Fruit fly (Drosophila melanogaster) whole organism, wandering third instar larva: ENCODE results near the gene Evi5.

Experiments used
- Abd-B ChIP-seq: fragments of >200 bp; optimal IDR thresholded peaks from 2 replicates; lab custom pipeline; 2017; ENCODE audit warnings: missing biosample characterization, missing genetic modification characterization
- CG32264 ChIP-seq: fragments of 200-800 bp; sonication (Bioruptor generic); optimal IDR thresholded peaks from 2 replicates; lab custom pipeline; 2016; ENCODE audit warnings: missing biosample characterization, missing genetic modification characterization
- CG9705 ChIP-seq: fragments of 200-800 bp; sonication (Bioruptor generic); optimal IDR thresholded peaks from 2 replicates; lab custom pipeline; 2018; ENCODE audit warnings: missing biosample characterization, mild to moderate bottlenecking, missing genetic modification characterization
- CrebA ChIP-seq: fragments of 200-800 bp; sonication (Bioruptor generic); optimal IDR thresholded peaks from 2 replicates; lab custom pipeline; 2016; ENCODE audit warnings: missing biosample characterization, mild to moderate bottlenecking, missing genetic modification characterization, borderline replicate concordance
- Dfd ChIP-seq: fragments of >200 bp; optimal IDR thresholded peaks from 2 replicates; lab custom pipeline; 2017; ENCODE audit warnings: missing biosample characterization, missing genetic modification characterization
- Dif ChIP-seq: fragments of 200-275, 200-300 bp; sonication (Bioruptor generic); optimal IDR thresholded peaks from 2 replicates; lab custom pipeline; 2018; ENCODE audit warnings: missing biosample characterization, missing genetic modification characterization; ENCODE audit not compliant: partially characterized antibody
- GATAd ChIP-seq: sonication (Bioruptor generic); optimal IDR thresholded peaks from 2 replicates; lab custom pipeline; 2016; ENCODE audit warnings: missing biosample characterization, missing genetic modification characterization
- HLH106 ChIP-seq: fragments of 200-800 bp; optimal IDR thresholded peaks from 3 replicates; lab custom pipeline; 2019; ENCODE audit warnings: missing biosample characterization, mild to moderate bottlenecking, missing genetic modification characterization, moderate library complexity
- Hnf4 ChIP-seq: fragments of 200-800 bp; sonication (Bioruptor generic); optimal IDR thresholded peaks from 2 replicates; lab custom pipeline; 2016; ENCODE audit warnings: missing biosample characterization, mild to moderate bottlenecking, missing genetic modification characterization
- Hr78 ChIP-seq: fragments of >200 bp; optimal IDR thresholded peaks from 2 replicates; lab custom pipeline; 2017; ENCODE audit warnings: missing biosample characterization, missing genetic modification characterization
- Hr83 ChIP-seq: fragments of 200-300 bp; sonication (Bioruptor generic); optimal IDR thresholded peaks from 2 replicates; lab custom pipeline; 2016; ENCODE audit warnings: missing biosample characterization, mild to moderate bottlenecking, missing genetic modification characterization, moderate library complexity; ENCODE audit not compliant: poor library complexity, severe bottlenecking
- Jra ChIP-seq: sonication (Bioruptor generic); optimal IDR thresholded peaks from 2 replicates; lab custom pipeline; 2016; ENCODE audit warnings: missing biosample characterization, missing genetic modification characterization
- Mio ChIP-seq: sonication (Bioruptor generic); optimal IDR thresholded peaks from 2 replicates; lab custom pipeline; 2016; ENCODE audit warnings: missing biosample characterization, missing genetic modification characterization
- Myc ChIP-seq: fragments of >200 bp; optimal IDR thresholded peaks from 2 replicates; lab custom pipeline; 2017
- N ChIP-seq: fragments of >200 bp; optimal IDR thresholded peaks from 2 replicates; lab custom pipeline; 2018; ENCODE audit warnings: missing biosample characterization, missing external identifiers, missing genetic modification characterization
- OdsH ChIP-seq: fragments of 200-800 bp; sonication (Bioruptor generic); optimal IDR thresholded peaks from 2 replicates; lab custom pipeline; 2016; ENCODE audit warnings: missing biosample characterization, mild to moderate bottlenecking, missing genetic modification characterization
- Rel ChIP-seq, 2 experiments: fragments of 200-800 bp; sonication (Bioruptor generic) in 1 of 2; optimal IDR thresholded peaks; 2 replicates in 1 of 2; 3 replicates in 1 of 2; lab custom pipeline; 2016 to 2019; ENCODE audit warnings: mild to moderate bottlenecking in 2 of 2, missing biosample characterization in 2 of 2, missing genetic modification characterization in 2 of 2, moderate library complexity in 1 of 2
- Sp1 ChIP-seq: fragments of 200-800 bp; sonication (Bioruptor generic); optimal IDR thresholded peaks from 3 replicates; lab custom pipeline; 2019; ENCODE audit warnings: missing biosample characterization, mild to moderate bottlenecking, missing genetic modification characterization, moderate library complexity
- Vsx2 ChIP-seq: fragments of 200-300, 225-300 bp; sonication (Bioruptor generic); optimal IDR thresholded peaks from 2 replicates; lab custom pipeline; 2018; ENCODE audit warnings: missing biosample characterization, missing genetic modification characterization; ENCODE audit not compliant: partially characterized antibody
- br ChIP-seq: fragments of 200-800 bp; sonication (Bioruptor generic); optimal IDR thresholded peaks from 2 replicates; lab custom pipeline; 2016; ENCODE audit warnings: missing biosample characterization, missing genetic modification characterization
- brk ChIP-seq: fragments of 200-800 bp; sonication (Bioruptor generic); optimal IDR thresholded peaks from 2 replicates; lab custom pipeline; 2016; ENCODE audit warnings: missing biosample characterization, mild to moderate bottlenecking, missing genetic modification characterization
- dl ChIP-seq, 2 experiments: fragments of 175-275, 200-275 bp in 1 of 2; fragments of 200-275 bp in 1 of 2; sonication (Bioruptor generic); optimal IDR thresholded peaks; lab custom pipeline; 2018; ENCODE audit warnings: mild to moderate bottlenecking in 2 of 2, missing biosample characterization in 2 of 2, missing genetic modification characterization in 2 of 2, moderate library complexity in 2 of 2; ENCODE audit not compliant: partially characterized antibody in 2 of 2, insufficient read depth in 1 of 2
- dmrt93B ChIP-seq: fragments of 200-800 bp; sonication (Bioruptor generic); optimal IDR thresholded peaks from 2 replicates; lab custom pipeline; 2018; ENCODE audit warnings: missing biosample characterization, mild to moderate bottlenecking, missing genetic modification characterization
- dsf ChIP-seq: sonication (Bioruptor generic); optimal IDR thresholded peaks from 2 replicates; lab custom pipeline; 2016; ENCODE audit warnings: missing biosample characterization, missing genetic modification characterization, borderline replicate concordance
- ey ChIP-seq: fragments of 200-800 bp; sonication (Bioruptor generic); optimal IDR thresholded peaks from 2 replicates; lab custom pipeline; 2016; ENCODE audit warnings: missing biosample characterization, missing genetic modification characterization
- foxo ChIP-seq, 2 experiments: fragments of 200-800 bp; sonication (Bioruptor generic); optimal IDR thresholded peaks; 2 replicates in 1 of 2; 3 replicates in 1 of 2; lab custom pipeline; 2016 to 2017; ENCODE audit warnings: missing biosample characterization in 2 of 2, missing genetic modification characterization in 2 of 2
- fru ChIP-seq: fragments of 200-800 bp; sonication (Bioruptor generic); optimal IDR thresholded peaks from 3 replicates; lab custom pipeline; 2016; ENCODE audit warnings: missing biosample characterization, mild to moderate bottlenecking, missing genetic modification characterization
- h ChIP-seq: fragments of 200-800 bp; sonication (Bioruptor generic); optimal IDR thresholded peaks from 3 replicates; lab custom pipeline; 2016; ENCODE audit warnings: missing biosample characterization, mild to moderate bottlenecking, missing genetic modification characterization
- jim ChIP-seq: fragments of 175-275, 200-325 bp; sonication (Bioruptor generic); optimal IDR thresholded peaks from 2 replicates; lab custom pipeline; 2016; ENCODE audit warnings: missing biosample characterization, mild to moderate bottlenecking, missing genetic modification characterization
- lola ChIP-seq: fragments of >200 bp; optimal IDR thresholded peaks from 2 replicates; lab custom pipeline; 2017; ENCODE audit warnings: missing biosample characterization, missing genetic modification characterization
- pan ChIP-seq: fragments of >200 bp; optimal IDR thresholded peaks from 2 replicates; lab custom pipeline; 2017
- psq ChIP-seq: fragments of 200-800 bp; sonication (Bioruptor generic); optimal IDR thresholded peaks from 3 replicates; lab custom pipeline; 2017; ENCODE audit warnings: missing biosample characterization, mild to moderate bottlenecking, missing genetic modification characterization, moderate library complexity
- rgr ChIP-seq: fragments of 200-800 bp; sonication (Bioruptor generic); optimal IDR thresholded peaks from 3 replicates; lab custom pipeline; 2016; ENCODE audit warnings: missing biosample characterization, mild to moderate bottlenecking, missing genetic modification characterization
- sage ChIP-seq: fragments of 200-800 bp; sonication (Bioruptor generic); optimal IDR thresholded peaks from 2 replicates; lab custom pipeline; 2016; ENCODE audit warnings: missing biosample characterization, mild to moderate bottlenecking, missing genetic modification characterization
- sv ChIP-seq: fragments of 200-800 bp; sonication (Bioruptor generic); optimal IDR thresholded peaks from 3 replicates; lab custom pipeline; 2016; ENCODE audit warnings: missing biosample characterization, missing genetic modification characterization
- tai ChIP-seq: sonication (Bioruptor generic); optimal IDR thresholded peaks from 2 replicates; lab custom pipeline; 2016; ENCODE audit warnings: missing biosample characterization, missing genetic modification characterization
- usp ChIP-seq: fragments of >200 bp; optimal IDR thresholded peaks from 2 replicates; lab custom pipeline; 2017; ENCODE audit warnings: missing biosample characterization, missing genetic modification characterization
- woc ChIP-seq: sonication (Bioruptor generic); optimal IDR thresholded peaks from 2 replicates; lab custom pipeline; 2016; ENCODE audit warnings: missing biosample characterization, mild to moderate bottlenecking, missing genetic modification characterization

Evi5 gene

DNA sequence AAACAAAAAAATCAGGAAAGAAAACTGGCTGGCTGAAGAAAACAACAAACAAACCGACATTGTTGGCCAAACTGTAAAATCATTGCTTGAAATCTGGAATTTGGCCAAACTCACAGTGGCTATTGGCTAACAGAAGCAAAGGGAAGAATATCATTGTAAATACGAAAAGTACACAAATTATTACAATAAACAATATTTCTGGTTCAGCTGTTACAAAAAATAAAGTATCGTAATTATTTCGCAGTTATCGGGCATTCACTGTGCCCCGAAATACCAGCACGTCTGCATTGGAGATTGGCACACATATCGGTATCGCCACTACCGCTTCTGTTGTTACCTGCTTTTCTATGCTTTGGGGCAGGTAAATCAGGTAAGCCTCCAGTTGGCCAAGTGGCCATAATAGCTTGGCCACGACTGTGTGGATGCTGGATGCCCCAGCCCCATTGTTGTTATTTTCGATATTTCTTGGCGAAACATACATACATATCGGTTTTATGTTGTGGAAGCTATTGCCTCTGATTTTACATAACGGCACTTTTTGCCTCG, 3.1 kb downstream of the Evi5 start:
- TF ChIP-seq foxo (GFP tag; optimal IDR thresholded peaks at IDR 0.05; lab: Kevin White, UChicago) = peak in 1 of 2 experiments; percentile 47
- TF ChIP-seq Hr83 (GFP tag; lab: Kevin White, UChicago) = no peak
- peak; percentile 32 for TF ChIP-seq ey (GFP tag; lab: Kevin White, UChicago)
- TF ChIP-seq HLH106 (tag; lab: Kevin White, UChicago) = peak; percentile 29
- TF ChIP-seq fru = peak; percentile 11
- TF ChIP-seq woc (GFP tag; lab: Kevin White, UChicago) = no peak
- TF ChIP-seq dmrt93B (GFP tag; lab: Kevin White, UChicago) = peak; percentile 4
- TF ChIP-seq br (GFP tag; lab: Kevin White, UChicago) = peak; percentile 26
- TF ChIP-seq h (GFP tag; lab: Kevin White, UChicago) = peak; percentile 65
- no peak for TF ChIP-seq Dif (GFP tag; lab: Kevin White, UChicago)
- TF ChIP-seq Hnf4 (GFP tag; lab: Kevin White, UChicago) = peak; percentile 61
- TF ChIP-seq rgr (GFP tag; lab: Kevin White, UChicago) = peak; percentile 49
- peak; percentile 8 for TF ChIP-seq OdsH (GFP tag; lab: Kevin White, UChicago)
- no peak for TF ChIP-seq usp (GFP tag; lab: Kevin White, UChicago)
- TF ChIP-seq CrebA (GFP tag; lab: Kevin White, UChicago) = no peak
- TF ChIP-seq Abd-B (GFP tag; lab: Kevin White, UChicago) = no peak
- no peak for TF ChIP-seq dsf (GFP tag; lab: Kevin White, UChicago)

DNA sequence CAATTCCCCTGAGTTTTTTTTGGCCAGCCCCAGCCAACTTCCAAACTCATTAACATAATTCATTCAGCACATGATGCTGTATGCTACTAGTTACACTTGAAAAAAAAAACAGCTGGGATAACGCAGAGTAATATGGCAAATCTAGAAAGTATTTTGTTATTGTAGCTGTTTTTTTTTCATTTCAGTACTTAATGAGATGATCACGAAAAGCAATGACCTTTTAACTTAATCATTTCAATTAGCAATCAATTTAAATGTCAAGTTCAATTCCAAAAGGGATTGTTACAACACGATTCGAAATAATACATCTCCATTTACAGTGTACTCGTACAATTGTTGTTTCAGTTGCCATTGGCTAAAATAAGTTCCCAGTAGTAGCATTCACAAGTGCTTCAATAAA, 3.8 kb downstream of the Evi5 start:
- TF ChIP-seq usp (GFP tag; lab: Kevin White, UChicago) (no peak), h (GFP tag; lab: Kevin White, UChicago) (no peak)

DNA sequence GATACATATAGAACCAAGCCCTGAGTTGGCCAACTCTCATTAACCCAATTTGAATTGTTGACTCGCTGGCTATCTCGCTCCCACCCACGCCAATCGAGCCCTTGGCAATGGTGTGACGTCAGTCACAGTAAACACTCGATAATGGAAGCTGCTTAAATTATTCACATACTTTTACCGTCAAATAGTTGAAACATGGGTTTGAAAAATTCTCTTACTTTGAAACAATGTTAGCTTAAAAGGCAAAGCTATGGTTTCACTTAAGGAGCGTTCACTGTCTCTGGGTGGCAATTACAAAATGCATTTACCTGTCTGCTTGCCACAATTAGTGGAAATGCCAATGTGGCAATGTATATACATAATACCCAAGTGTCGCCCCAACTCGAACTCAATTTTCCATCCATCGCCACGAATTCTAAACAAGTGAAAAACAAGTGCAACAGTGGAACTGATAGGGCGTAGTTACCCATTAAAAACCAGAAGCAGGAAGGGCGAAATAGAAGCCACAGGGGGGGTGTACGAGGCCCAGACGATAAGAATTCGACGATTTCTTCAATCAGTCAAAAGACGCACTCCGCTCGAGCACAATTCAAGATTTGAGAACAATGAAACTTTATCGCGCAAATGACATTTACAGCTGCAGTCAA, 4.6 kb downstream of the Evi5 start:
- TF ChIP-seq rgr (GFP tag; lab: Kevin White, UChicago) (peak; percentile 75), CG9705 (GFP tag; lab: Kevin White, UChicago) (peak; percentile 78), OdsH (GFP tag; lab: Kevin White, UChicago) (peak; percentile 68), woc (GFP tag; lab: Kevin White, UChicago) (peak; percentile 59), Rel (GFP tag; optimal IDR thresholded peaks at IDR 0.05; lab: Kevin White, UChicago) (no peak), Rel (tag; optimal IDR thresholded peaks at IDR 0.05; lab: Kevin White, UChicago) (peak; percentile 71), Dif (GFP tag; lab: Kevin White, UChicago) (no peak), pan (lab: Kevin White, UChicago) (no peak), dmrt93B (GFP tag; lab: Kevin White, UChicago) (peak; percentile 76), CrebA (GFP tag; lab: Kevin White, UChicago) (no peak), HLH106 (tag; lab: Kevin White, UChicago) (peak; percentile 88), jim (GFP tag; lab: Kevin White, UChicago) (no peak), CG32264 (GFP tag; lab: Kevin White, UChicago) (peak; percentile 63), Hr78 (GFP tag; lab: Kevin White, UChicago) (no peak), sv (GFP tag; lab: Kevin White, UChicago) (peak; percentile 36), h (GFP tag; lab: Kevin White, UChicago) (peak; percentile 88), br (GFP tag; lab: Kevin White, UChicago) (peak; percentile 87), N (GFP tag; lab: Kevin White, UChicago) (no peak), Hr83 (GFP tag; lab: Kevin White, UChicago) (no peak), Hnf4 (GFP tag; lab: Kevin White, UChicago) (peak; percentile 79), Abd-B (GFP tag; lab: Kevin White, UChicago) (no peak), Dfd (GFP tag; lab: Kevin White, UChicago) (no peak), Vsx2 (no peak), GATAd (GFP tag; lab: Kevin White, UChicago) (no peak), fru (peak; percentile 88), lola (GFP tag; lab: Kevin White, UChicago) (no peak), Sp1 (GFP tag; lab: Kevin White, UChicago) (peak; percentile 87), dsf (GFP tag; lab: Kevin White, UChicago) (no peak), Myc (lab: Kevin White, UChicago) (no peak), usp (GFP tag; lab: Kevin White, UChicago) (no peak), Mio (peak; percentile 30), psq (GFP tag; lab: Kevin White, UChicago) (peak; percentile 70), ey (GFP tag; lab: Kevin White, UChicago) (peak; percentile 88), tai (GFP tag; lab: Kevin White, UChicago) (peak; percentile 68), dl (GFP tag; optimal IDR thresholded peaks at IDR 0.05; lab: Kevin White, UChicago; ENCODE audit: insufficient read depth in 1 of 2, partially characterized antibody in 2 of 2) (no peak), foxo (GFP tag; optimal IDR thresholded peaks at IDR 0.05; lab: Kevin White, UChicago) (peak in 1 of 2 experiments; percentile 85), Jra (GFP tag; lab: Kevin White, UChicago) (no peak), brk (GFP tag; lab: Kevin White, UChicago) (peak; percentile 34), sage (GFP tag; lab: Kevin White, UChicago) (peak; percentile 24)
